Worm (Caenorhabditis elegans) whole organism, midembryonic: ENCODE data around the gene srw-103.

Experiments used
- T22C8.4 ChIP-seq: fragments of 200-800 bp; sonication (Bioruptor generic); IDR thresholded peaks from 2 replicates; pipeline ENCODE4 v1.3.6; 2022; ENCODE audit warnings: missing genetic modification characterization, missing compliant biosample characterization
- cog-1 ChIP-seq: sonication (generic microtip); optimal IDR thresholded peaks from 2 replicates; lab custom pipeline; 2016; ENCODE audit warnings: missing genetic modification characterization, missing compliant biosample characterization
- flt-1 ChIP-seq: fragments of 200-800 bp; sonication (Bioruptor generic); IDR thresholded peaks from 2 replicates; pipeline ENCODE4 v1.3.6; 2022; ENCODE audit warnings: missing genetic modification characterization, missing compliant biosample characterization
- klf-2 ChIP-seq: fragments of 200-800 bp; sonication (Bioruptor generic); conservative IDR thresholded peaks from 2 replicates; pipeline ENCODE4 v1.3.6; 2022; ENCODE audit warnings: missing genetic modification reagents, missing genetic modification characterization, missing compliant biosample characterization
- med-1 ChIP-seq: sonication (generic microtip); optimal IDR thresholded peaks from 2 replicates; lab custom pipeline; 2017; ENCODE audit warnings: missing genetic modification characterization, mild to moderate bottlenecking, missing compliant biosample characterization, antibody characterized with exemption, missing genetic modification reagents; ENCODE audit not compliant: insufficient read depth
- ref-1 ChIP-seq: fragments of 200-800 bp; sonication (Bioruptor generic); conservative IDR thresholded peaks from 2 replicates; pipeline ENCODE4 v1.3.6; 2022; ENCODE audit warnings: missing genetic modification reagents, missing genetic modification characterization, missing compliant biosample characterization
- tab-1 ChIP-seq: fragments of 200-800 bp; sonication (Bioruptor generic); IDR thresholded peaks from 2 replicates; pipeline ENCODE4 v1.3.6; 2022; ENCODE audit warnings: missing genetic modification characterization, missing compliant biosample characterization
- ztf-23 ChIP-seq: fragments of 200-800 bp; sonication (Bioruptor generic); IDR thresholded peaks from 2 replicates; pipeline ENCODE4 v1.3.6; 2022; ENCODE audit warnings: missing genetic modification reagents, missing genetic modification characterization, missing compliant biosample characterization
- ztf-29 ChIP-seq: fragments of 200-800 bp; sonication (Bioruptor generic); IDR thresholded peaks from 2 replicates; pipeline ENCODE4 v1.3.6; 2022; ENCODE audit warnings: missing genetic modification reagents, missing genetic modification characterization, missing compliant biosample characterization

ce11 chrV:1743205-1743870 lies 26.3 kb downstream of the srw-103 start, which contains the start of gene nhr-256:
- TF ChIP-seq T22C8.4 (GFP tag; lab: Robert Waterston, UW) = no peak
- no peak for TF ChIP-seq ztf-23 (GFP tag; lab: Robert Waterston, UW)
- no peak for TF ChIP-seq klf-2 (GFP tag; lab: Robert Waterston, UW)
- TF ChIP-seq flt-1 (GFP tag; lab: Robert Waterston, UW) = no peak
- TF ChIP-seq ref-1 (GFP tag; lab: Robert Waterston, UW) = no peak
- TF ChIP-seq tab-1 (GFP tag; lab: Robert Waterston, UW) = no peak
- TF ChIP-seq ztf-29 = peak; percentile 76; the same call in 1 of the 2 replicates
- TF ChIP-seq med-1 (GFP tag; lab: Kevin White, UChicago) = no peak
- TF ChIP-seq cog-1 (tag; lab: Kevin White, UChicago) = peak; percentile 49
